Fruit fly (Drosophila melanogaster): ENCODE measurements around the gene hiw.

- TF ChIP-seq pnt (GFP tag; optimal IDR thresholded peaks at IDR 0.05) = no peak
- no peak for TF ChIP-seq lola (GFP tag; optimal IDR thresholded peaks at IDR 0.05)
- TF ChIP-seq CG42726 (GFP tag; IDR thresholded peaks at IDR 0.05; ENCODE audit: partially characterized antibody) = no peak
- TF ChIP-seq CG17802 (tag; optimal IDR thresholded peaks at IDR 0.05) = no peak
These were observed 14.4 kb upstream of the hiw start for dm6 chrX:15077576-15078136.
